Fruit fly (Drosophila melanogaster): ENCODE results near the gene prage.

The prage gene

DNA sequence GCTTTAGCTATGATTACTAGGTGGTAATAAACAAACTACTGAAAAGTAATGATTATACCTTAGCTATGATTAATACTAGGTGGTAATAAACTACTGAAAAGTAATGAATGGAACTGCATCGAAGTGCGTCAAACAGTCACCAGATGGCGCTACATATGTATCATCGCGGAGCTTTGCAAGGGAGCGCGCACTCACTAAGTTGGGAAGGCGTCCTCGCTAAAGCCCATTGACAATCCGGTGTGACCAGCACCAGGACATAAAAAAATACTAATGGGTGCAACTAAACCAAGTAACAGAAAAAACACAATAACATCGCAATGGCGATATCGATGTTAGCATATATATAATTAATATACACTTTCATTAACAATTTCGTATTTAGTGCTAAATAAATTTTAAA, 893 bp upstream of the prage start (continued):
- no peak for TF ChIP-seq CG1529 (GFP tag; optimal IDR thresholded peaks at IDR 0.05)
- TF ChIP-seq ase (GFP tag; IDR thresholded peaks at IDR 0.05), result no peak
- peak; percentile 94 for TF ChIP-seq CG10979 (tag; optimal IDR thresholded peaks at IDR 0.05)
- no peak for TF ChIP-seq Awh (GFP tag; IDR thresholded peaks at IDR 0.05)
- no peak for TF ChIP-seq Bteb2 (GFP tag; optimal IDR thresholded peaks at IDR 0.05)
- TF ChIP-seq CG13296 (GFP tag; optimal IDR thresholded peaks at IDR 0.05), result no peak
- peak; percentile 47 for TF ChIP-seq CG1603 (tag; optimal IDR thresholded peaks at IDR 0.05)
- 0 out of 2 replicates have a peak, but pooled peaks have one; percentile 17 for TF ChIP-seq onecut (GFP tag; IDR thresholded peaks at IDR 0.05)
- TF ChIP-seq abd-A (tag; optimal IDR thresholded peaks at IDR 0.05), result peak; percentile 68
- no peak for TF ChIP-seq CG8089 (GFP tag; optimal IDR thresholded peaks at IDR 0.05)
- TF ChIP-seq CG13775 (GFP tag; optimal IDR thresholded peaks at IDR 0.05), result no peak
- TF ChIP-seq crol (GFP tag; IDR thresholded peaks at IDR 0.05), result no peak
- TF ChIP-seq CrebB (tag; optimal IDR thresholded peaks at IDR 0.05), result no peak
- TF ChIP-seq oc (tag; optimal IDR thresholded peaks at IDR 0.05), result no peak
- no peak for TF ChIP-seq fd96Cb (tag; optimal IDR thresholded peaks at IDR 0.05)
- TF ChIP-seq Spps (tag; optimal IDR thresholded peaks at IDR 0.05), result no peak
- no peak for TF ChIP-seq CG1602 (GFP tag; optimal IDR thresholded peaks at IDR 0.05)
- TF ChIP-seq cg (GFP tag; optimal IDR thresholded peaks at IDR 0.05), result no peak
- peak; percentile 31; the same call in 1 of the 2 replicates for TF ChIP-seq inv (GFP tag; IDR thresholded peaks at IDR 0.05; ENCODE audit: partially characterized antibody)
- TF ChIP-seq fu2 (GFP tag; optimal IDR thresholded peaks at IDR 0.05), result no peak
- no peak for TF ChIP-seq dpn (GFP tag; optimal IDR thresholded peaks at IDR 0.05)
- TF ChIP-seq kah (GFP tag; optimal IDR thresholded peaks at IDR 0.05), result no peak
- no peak for TF ChIP-seq CG8944 (GFP tag; optimal IDR thresholded peaks at IDR 0.05)
- TF ChIP-seq lab (GFP tag; optimal IDR thresholded peaks at IDR 0.05), result no peak
- no peak for TF ChIP-seq sob (GFP tag; IDR thresholded peaks at IDR 0.05)
- TF ChIP-seq unc-4 (GFP tag; IDR thresholded peaks at IDR 0.05; ENCODE audit: partially characterized antibody), result peak; percentile 65
- no peak for TF ChIP-seq CG8478 (optimal IDR thresholded peaks at IDR 0.05)
- no peak for TF ChIP-seq dmrt99B (tag; optimal IDR thresholded peaks at IDR 0.05)
- TF ChIP-seq CG2712 (tag; optimal IDR thresholded peaks at IDR 0.05), result peak; percentile 18
- TF ChIP-seq Camta (GFP tag; optimal IDR thresholded peaks at IDR 0.05), result no peak
- no peak for TF ChIP-seq wek (GFP tag; optimal IDR thresholded peaks at IDR 0.05)
- TF ChIP-seq al (GFP tag; IDR thresholded peaks at IDR 0.05), result no peak
- TF ChIP-seq CG31224 (GFP tag; IDR thresholded peaks at IDR 0.05), result no peak
- no peak for TF ChIP-seq CG31441 (GFP tag; IDR thresholded peaks at IDR 0.05)
- TF ChIP-seq sd (tag; optimal IDR thresholded peaks at IDR 0.05), result no peak
- TF ChIP-seq grn (GFP tag; optimal IDR thresholded peaks at IDR 0.05), result no peak
- no peak for TF ChIP-seq dm (GFP tag; optimal IDR thresholded peaks at IDR 0.05)
- TF ChIP-seq CG7928 (GFP tag; optimal IDR thresholded peaks at IDR 0.05), result no peak
- no peak for TF ChIP-seq CG6854 (GFP tag; optimal IDR thresholded peaks at IDR 0.05)
- TF ChIP-seq eyg (GFP tag; optimal IDR thresholded peaks at IDR 0.05), result no peak
- TF ChIP-seq ATbp (GFP tag; optimal IDR thresholded peaks at IDR 0.05), result no peak
- TF ChIP-seq bbx (GFP tag; IDR thresholded peaks at IDR 0.05; ENCODE audit: partially characterized antibody), result peak; percentile 57
- TF ChIP-seq Optix (GFP tag; IDR thresholded peaks at IDR 0.05), result no peak
- TF ChIP-seq CG6272 (GFP tag; IDR thresholded peaks at IDR 0.05), result no peak
- TF ChIP-seq twi (tag; optimal IDR thresholded peaks at IDR 0.05), result no peak
- no peak for TF ChIP-seq Ptx1 (GFP tag; IDR thresholded peaks at IDR 0.05)
- TF ChIP-seq ERR (GFP tag; optimal IDR thresholded peaks at IDR 0.05), result peak; percentile 20
- 0 out of 2 replicates have a peak, but pooled peaks have one; percentile 12 for TF ChIP-seq ato (GFP tag; IDR thresholded peaks at IDR 0.05; ENCODE audit: partially characterized antibody)
- no peak for TF ChIP-seq Hr39 (optimal IDR thresholded peaks at IDR 0.05)
- no peak for TF ChIP-seq CG11247 (GFP tag; IDR thresholded peaks at IDR 0.05)
- TF ChIP-seq HLH4C (GFP tag; IDR thresholded peaks at IDR 0.05; ENCODE audit: partially characterized antibody), result no peak
- TF ChIP-seq hbn (GFP tag; IDR thresholded peaks at IDR 0.05; ENCODE audit: partially characterized antibody), result peak; percentile 58

All from whole organism, embryonic.